In the genomic region with DNA sequence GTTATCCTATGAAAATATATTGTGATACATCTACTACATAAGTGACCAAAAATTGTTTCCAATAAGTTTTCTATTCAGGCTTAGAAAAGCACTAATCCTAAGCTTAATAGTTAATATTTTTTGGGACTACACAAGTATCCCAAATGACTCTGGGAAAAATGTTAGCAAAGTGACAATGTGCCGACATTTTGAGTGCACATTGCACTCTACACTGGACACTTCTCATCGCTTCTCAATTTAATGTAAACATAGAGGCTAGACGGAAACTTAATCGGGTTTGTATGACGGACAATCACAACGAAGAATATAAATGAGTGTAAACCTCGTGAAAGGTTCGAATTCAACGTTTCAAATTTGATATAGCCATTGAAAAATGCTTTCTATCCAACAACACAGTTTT, we compare ENCODE assay signal across 5 worm cellular contexts.
TF ChIP-seq lines count a peak whose summit lies in the region.

No protein-coding gene starts in this region.

TF ChIP-seq in whole organism, L1 larva, 84 proteins besides CTCF, POLR2A, EP300 and RAD21 (continued from another document and continues in another):
- TF ChIP-seq irx-1 (tag; optimal IDR thresholded peaks at IDR 0.05; lab: Kevin White, UChicago) (no peak), tlp-1 (tag; optimal IDR thresholded peaks at IDR 0.05; lab: Kevin White, UChicago) (no peak), fkh-8 (tag; optimal IDR thresholded peaks at IDR 0.05; lab: Kevin White, UChicago) (no peak), unc-130 (tag; optimal IDR thresholded peaks at IDR 0.05; lab: Kevin White, UChicago) (no peak), nhr-85 (tag; lab: Kevin White, UChicago) (no peak), nhr-76 (tag; optimal IDR thresholded peaks at IDR 0.05; lab: Kevin White, UChicago) (no peak), hpl-2 (GFP tag; optimal IDR thresholded peaks at IDR 0.05; lab: Kevin White, UChicago) (no peak), blmp-1 (tag; optimal IDR thresholded peaks at IDR 0.05; lab: Kevin White, UChicago) (no peak), C34B4.2 (tag; optimal IDR thresholded peaks at IDR 0.05; lab: Kevin White, UChicago) (no peak), nhr-84 (tag; optimal IDR thresholded peaks at IDR 0.05; lab: Kevin White, UChicago) (no peak), ceh-90 (tag; optimal IDR thresholded peaks at IDR 0.05; lab: Kevin White, UChicago) (no peak), sptf-1 (tag; optimal IDR thresholded peaks at IDR 0.05; lab: Kevin White, UChicago) (no peak), ztf-4 (tag; optimal IDR thresholded peaks at IDR 0.05; lab: Kevin White, UChicago) (peak; percentile 78), unc-86 (tag; optimal IDR thresholded peaks at IDR 0.05; lab: Kevin White, UChicago) (no peak), lir-3 (tag; optimal IDR thresholded peaks at IDR 0.05; lab: Kevin White, UChicago; ENCODE audit: poor library complexity) (peak; percentile 2), unc-98 (GFP tag; IDR thresholded peaks at IDR 0.05; lab: Robert Waterston, UW) (no peak), nhr-11 (tag; optimal IDR thresholded peaks at IDR 0.05; lab: Kevin White, UChicago) (no peak), nhr-71 (tag; optimal IDR thresholded peaks at IDR 0.05; lab: Kevin White, UChicago) (peak; percentile 62), unc-62 (GFP tag; optimal IDR thresholded peaks at IDR 0.05; lab: Kevin White, UChicago) (no peak), swsn-7 (tag; optimal IDR thresholded peaks at IDR 0.05; lab: Kevin White, UChicago) (peak; percentile 1), mep-1 (tag; optimal IDR thresholded peaks at IDR 0.05; lab: Kevin White, UChicago) (no peak), nhr-77 (tag; optimal IDR thresholded peaks at IDR 0.05; lab: Kevin White, UChicago) (no peak), pag-3 (tag; optimal IDR thresholded peaks at IDR 0.05; lab: Kevin White, UChicago; ENCODE audit: borderline replicate concordance, insufficient read depth) (no peak), vab-15 (tag; optimal IDR thresholded peaks at IDR 0.05; lab: Kevin White, UChicago) (no peak), sup-37 (GFP tag; optimal IDR thresholded peaks at IDR 0.05; lab: Kevin White, UChicago) (no peak), mab-9 (GFP tag; IDR thresholded peaks at IDR 0.05; lab: Robert Waterston, UW) (no peak)

TF ChIP-seq in whole organism, L2 larva, 48 proteins besides CTCF, POLR2A, EP300 and RAD21 (continued from another document and continues in another):
- peak; percentile 61 for TF ChIP-seq nhr-25 (tag; optimal IDR thresholded peaks at IDR 0.05; lab: Kevin White, UChicago)
- TF ChIP-seq egl-27 (tag; optimal IDR thresholded peaks at IDR 0.05; lab: Kevin White, UChicago), result peak; percentile 15
- TF ChIP-seq elt-1 (tag; optimal IDR thresholded peaks at IDR 0.05; lab: Kevin White, UChicago), result no peak
- TF ChIP-seq ama-1 (optimal IDR thresholded peaks at IDR 0.05; lab: Kevin White, UChicago), result peak; percentile 95
- TF ChIP-seq Y55F3AM.14 (GFP tag; optimal IDR thresholded peaks at IDR 0.05; lab: Kevin White, UChicago), result no peak
- TF ChIP-seq sma-9 (GFP tag; optimal IDR thresholded peaks at IDR 0.05; lab: Kevin White, UChicago), result peak; percentile 80
- TF ChIP-seq sma-9 (tag; optimal IDR thresholded peaks at IDR 0.05; lab: Kevin White, UChicago), result no peak
- TF ChIP-seq unc-62 (GFP tag; optimal IDR thresholded peaks at IDR 0.05; lab: Kevin White, UChicago), result no peak
- TF ChIP-seq nhr-129 (tag; optimal IDR thresholded peaks at IDR 0.05; lab: Kevin White, UChicago), result peak; percentile 87
- no peak for TF ChIP-seq lin-11 (tag; optimal IDR thresholded peaks at IDR 0.05; lab: Kevin White, UChicago)
- no peak for TF ChIP-seq ceh-82 (tag; optimal IDR thresholded peaks at IDR 0.05; lab: Kevin White, UChicago)
- TF ChIP-seq F13H6.1 (tag; optimal IDR thresholded peaks at IDR 0.05; lab: Kevin White, UChicago), result peak; percentile 45
- no peak for TF ChIP-seq nhr-10 (tag; optimal IDR thresholded peaks at IDR 0.05; lab: Kevin White, UChicago)
- TF ChIP-seq nhr-237 (tag; optimal IDR thresholded peaks at IDR 0.05; lab: Kevin White, UChicago), result no peak
- TF ChIP-seq mbf-1 (tag; optimal IDR thresholded peaks at IDR 0.05; lab: Kevin White, UChicago), result no peak
- TF ChIP-seq zag-1 (tag; optimal IDR thresholded peaks at IDR 0.05; lab: Kevin White, UChicago), result no peak
- TF ChIP-seq fos-1 (tag; optimal IDR thresholded peaks at IDR 0.05; lab: Kevin White, UChicago), result no peak
- TF ChIP-seq R02D3.7 (tag; optimal IDR thresholded peaks at IDR 0.05; lab: Kevin White, UChicago), result no peak
- TF ChIP-seq crh-2 (tag; optimal IDR thresholded peaks at IDR 0.05; lab: Kevin White, UChicago), result peak; percentile 67
- TF ChIP-seq gmeb-1 (tag; optimal IDR thresholded peaks at IDR 0.05; lab: Kevin White, UChicago), result no peak
- no peak for TF ChIP-seq nhr-12 (tag; optimal IDR thresholded peaks at IDR 0.05; lab: Kevin White, UChicago)
- peak; percentile 23 for TF ChIP-seq blmp-1 (tag; optimal IDR thresholded peaks at IDR 0.05; lab: Kevin White, UChicago; ENCODE audit: insufficient read depth)
- TF ChIP-seq ztf-1 (GFP tag; conservative IDR thresholded peaks at IDR 0.05; lab: Robert Waterston, UW), result no peak
- peak; percentile 74 for TF ChIP-seq lin-13 (GFP tag; optimal IDR thresholded peaks at IDR 0.05; lab: Kevin White, UChicago)
- TF ChIP-seq lin-39 (tag; optimal IDR thresholded peaks at IDR 0.05; lab: Kevin White, UChicago), result no peak
- no peak for TF ChIP-seq ztf-11 (tag; optimal IDR thresholded peaks at IDR 0.05; lab: Kevin White, UChicago)
- TF ChIP-seq aly-2 (tag; optimal IDR thresholded peaks at IDR 0.05; lab: Kevin White, UChicago), result no peak
- TF ChIP-seq peb-1 (tag; optimal IDR thresholded peaks at IDR 0.05; lab: Kevin White, UChicago), result no peak

TF ChIP-seq in whole organism, L4 larva, 104 proteins besides CTCF, POLR2A, EP300 and RAD21 (continued from another document and continues in another):
- no peak for TF ChIP-seq Y75B8A.6 (GFP tag; IDR thresholded peaks at IDR 0.05; lab: Robert Waterston, UW)
- TF ChIP-seq egl-43 (GFP tag; IDR thresholded peaks at IDR 0.05; lab: Robert Waterston, UW), result no peak
- no peak for TF ChIP-seq dmd-9 (GFP tag; IDR thresholded peaks at IDR 0.05; lab: Robert Waterston, UW)
- TF ChIP-seq unc-62 (GFP tag; optimal IDR thresholded peaks at IDR 0.05 in 1 of 2; lab: Kevin White, UChicago), result no peak
- no peak for TF ChIP-seq unc-62 (tag; optimal IDR thresholded peaks at IDR 0.05; lab: Kevin White, UChicago)
- TF ChIP-seq ceh-62 (tag; optimal IDR thresholded peaks at IDR 0.05; lab: Kevin White, UChicago), result no peak
- TF ChIP-seq pha-4 (GFP tag; IDR thresholded peaks at IDR 0.05; lab: Robert Waterston, UW), result no peak
- no peak for TF ChIP-seq pha-4 (tag; optimal IDR thresholded peaks at IDR 0.05; lab: Kevin White, UChicago)
- TF ChIP-seq nhr-11 (tag; optimal IDR thresholded peaks at IDR 0.05; lab: Kevin White, UChicago), result peak; percentile 78
- no peak for TF ChIP-seq pqm-1 (tag; optimal IDR thresholded peaks at IDR 0.05; lab: Kevin White, UChicago)
- TF ChIP-seq attf-4 (tag; optimal IDR thresholded peaks at IDR 0.05; lab: Kevin White, UChicago), result no peak
- no peak for TF ChIP-seq nhr-77 (tag; optimal IDR thresholded peaks at IDR 0.05; lab: Kevin White, UChicago)
- 0 out of 2 replicates have a peak, but pooled peaks have one; percentile 12 for TF ChIP-seq ceh-20 (GFP tag; IDR thresholded peaks at IDR 0.05; lab: Robert Waterston, UW)
- TF ChIP-seq zag-1 (tag; optimal IDR thresholded peaks at IDR 0.05; lab: Kevin White, UChicago), result no peak
- TF ChIP-seq lim-7 (GFP tag; IDR thresholded peaks at IDR 0.05; lab: Robert Waterston, UW), result no peak
- TF ChIP-seq jun-1 (tag; optimal IDR thresholded peaks at IDR 0.05; lab: Kevin White, UChicago), result no peak
- no peak for TF ChIP-seq ZK337.2 (GFP tag; IDR thresholded peaks at IDR 0.05; lab: Robert Waterston, UW)
- TF ChIP-seq ama-1 (optimal IDR thresholded peaks at IDR 0.05; lab: Kevin White, UChicago), result peak; percentile 79
- no peak for TF ChIP-seq R02D3.7 (tag; optimal IDR thresholded peaks at IDR 0.05; lab: Kevin White, UChicago)
- no peak for TF ChIP-seq hmg-1.1 (GFP tag; IDR thresholded peaks at IDR 0.05; lab: Robert Waterston, UW)
- no peak for TF ChIP-seq mdl-1 (tag; optimal IDR thresholded peaks at IDR 0.05; lab: Kevin White, UChicago)
- no peak for TF ChIP-seq mxl-2 (GFP tag; conservative IDR thresholded peaks at IDR 0.05; lab: Robert Waterston, UW)
- no peak for TF ChIP-seq F37D6.2 (tag; optimal IDR thresholded peaks at IDR 0.05; lab: Kevin White, UChicago)
- TF ChIP-seq mes-2 (tag; optimal IDR thresholded peaks at IDR 0.05; lab: Kevin White, UChicago; ENCODE audit: poor library complexity, severe bottlenecking), result peak; percentile 71
- no peak for TF ChIP-seq ctbp-1 (GFP tag; IDR thresholded peaks at IDR 0.05; lab: Robert Waterston, UW)
- no peak for TF ChIP-seq fkh-10 (GFP tag; optimal IDR thresholded peaks at IDR 0.05; lab: Kevin White, UChicago)
- no peak for TF ChIP-seq F10B5.3 (tag; optimal IDR thresholded peaks at IDR 0.05; lab: Kevin White, UChicago)
- TF ChIP-seq hlh-11 (tag; optimal IDR thresholded peaks at IDR 0.05; lab: Kevin White, UChicago), result no peak
- TF ChIP-seq nhr-111 (GFP tag; optimal IDR thresholded peaks at IDR 0.05; lab: Kevin White, UChicago), result no peak

TF ChIP-seq in whole organism, mixed stage, embryonic, 35 proteins besides CTCF, POLR2A, EP300 and RAD21 (continued from another document):
- TF ChIP-seq ceh-43 (GFP tag; optimal IDR thresholded peaks at IDR 0.05; lab: Kevin White, UChicago) (no peak), nhr-76 (tag; optimal IDR thresholded peaks at IDR 0.05; lab: Kevin White, UChicago) (no peak), bed-3 (GFP tag; optimal IDR thresholded peaks at IDR 0.05; lab: Kevin White, UChicago) (no peak), ceh-83 (GFP tag; optimal IDR thresholded peaks at IDR 0.05; lab: Kevin White, UChicago) (no peak), elt-3 (tag; optimal IDR thresholded peaks at IDR 0.05; lab: Kevin White, UChicago) (no peak)

TF ChIP-seq in whole organism, young adult, 124 proteins besides CTCF, POLR2A, EP300 and RAD21 (continued from another document and continues in another):
- TF ChIP-seq snpc-3.4 (tag; optimal IDR thresholded peaks at IDR 0.05; lab: Kevin White, UChicago) (no peak), madf-6 (GFP tag; IDR thresholded peaks at IDR 0.05; lab: Robert Waterston, UW) (no peak), egrh-3 (GFP tag; IDR thresholded peaks at IDR 0.05; lab: Robert Waterston, UW) (no peak), lsl-1 (GFP tag; optimal IDR thresholded peaks at IDR 0.05; lab: Kevin White, UChicago) (no peak), nfyb-1 (GFP tag; IDR thresholded peaks at IDR 0.05; lab: Robert Waterston, UW) (no peak; the same call in 1 of the 2 replicates), mel-28 (tag; optimal IDR thresholded peaks at IDR 0.05; lab: Kevin White, UChicago; ENCODE audit: borderline replicate concordance) (no peak), aptf-2 (GFP tag; conservative IDR thresholded peaks at IDR 0.05; lab: Robert Waterston, UW) (no peak), madf-3 (GFP tag; IDR thresholded peaks at IDR 0.05; lab: Robert Waterston, UW) (peak; percentile 69; the same call in 1 of the 2 replicates), rcor-1 (GFP tag; IDR thresholded peaks at IDR 0.05; lab: Robert Waterston, UW) (no peak), madf-10 (tag; optimal IDR thresholded peaks at IDR 0.05; lab: Kevin White, UChicago) (peak; percentile 19), ama-1 (optimal IDR thresholded peaks at IDR 0.05; lab: Kevin White, UChicago) (peak; percentile 95), ama-1 (GFP tag; optimal IDR thresholded peaks at IDR 0.05; lab: Kevin White, UChicago) (peak in 1 of 2 experiments; percentile 36), B0336.3 (GFP tag; IDR thresholded peaks at IDR 0.05; lab: Robert Waterston, UW) (no peak; the same call in 1 of the 2 replicates), nhr-80 (tag; optimal IDR thresholded peaks at IDR 0.05; lab: Kevin White, UChicago) (peak; percentile 0), sptf-2 (GFP tag; optimal IDR thresholded peaks at IDR 0.05; lab: Kevin White, UChicago) (no peak), him-1 (tag; optimal IDR thresholded peaks at IDR 0.05; lab: Kevin White, UChicago) (no peak), rpc-1 (optimal IDR thresholded peaks at IDR 0.05; lab: Kevin White, UChicago) (no peak), rpc-1 (tag; optimal IDR thresholded peaks at IDR 0.05; lab: Kevin White, UChicago) (no peak), B0019.2 (GFP tag; conservative IDR thresholded peaks at IDR 0.05; lab: Robert Waterston, UW) (no peak), lin-26 (GFP tag; IDR thresholded peaks at IDR 0.05; lab: Robert Waterston, UW) (no peak; the same call in 1 of the 2 replicates), snpc-4 (GFP tag; optimal IDR thresholded peaks at IDR 0.05; lab: Kevin White, UChicago) (no peak), snpc-4 (tag; optimal IDR thresholded peaks at IDR 0.05; lab: Kevin White, UChicago) (peak in 1 of 4 experiments; percentile 37), somi-1 (GFP tag; optimal IDR thresholded peaks at IDR 0.05; lab: Kevin White, UChicago) (peak; percentile 57), let-607 (tag; optimal IDR thresholded peaks at IDR 0.05; lab: Kevin White, UChicago) (no peak), repo-1 (tag; optimal IDR thresholded peaks at IDR 0.05; lab: Kevin White, UChicago) (peak; percentile 80), hsf-1 (GFP tag; IDR thresholded peaks at IDR 0.05; lab: Robert Waterston, UW) (no peak), hlh-12 (tag; optimal IDR thresholded peaks at IDR 0.05; lab: Kevin White, UChicago) (no peak), F10E7.11 (tag; optimal IDR thresholded peaks at IDR 0.05; lab: Kevin White, UChicago) (no peak), C06A6.2 (GFP tag; conservative IDR thresholded peaks at IDR 0.05; lab: Robert Waterston, UW) (peak; percentile 54), zfh-2 (GFP tag; conservative IDR thresholded peaks at IDR 0.05; lab: Robert Waterston, UW) (no peak), aptf-3 (GFP tag; IDR thresholded peaks at IDR 0.05; lab: Robert Waterston, UW) (no peak), F22D6.2 (tag; optimal IDR thresholded peaks at IDR 0.05; lab: Kevin White, UChicago) (no peak), ekl-4 (GFP tag; IDR thresholded peaks at IDR 0.05; lab: Robert Waterston, UW) (no peak), egl-18 (GFP tag; IDR thresholded peaks at IDR 0.05; lab: Robert Waterston, UW) (no peak), ztf-25 (GFP tag; IDR thresholded peaks at IDR 0.05; lab: Robert Waterston, UW) (no peak), Y56A3A.18 (GFP tag; IDR thresholded peaks at IDR 0.05; lab: Robert Waterston, UW) (0 out of 2 replicates have a peak, but pooled peaks have one; percentile 9), D2030.7 (GFP tag; IDR thresholded peaks at IDR 0.05; lab: Robert Waterston, UW) (no peak), nhr-90 (tag; optimal IDR thresholded peaks at IDR 0.05; lab: Kevin White, UChicago) (no peak), sdz-38 (tag; optimal IDR thresholded peaks at IDR 0.05; lab: Kevin White, UChicago) (no peak), lsy-27 (tag; optimal IDR thresholded peaks at IDR 0.05; lab: Kevin White, UChicago; ENCODE audit: borderline replicate concordance, insufficient read depth) (no peak), Y53G8AR.9 (GFP tag; conservative IDR thresholded peaks at IDR 0.05; lab: Robert Waterston, UW) (peak; percentile 49; the same call in 1 of the 2 replicates), tbx-9 (tag; optimal IDR thresholded peaks at IDR 0.05; lab: Kevin White, UChicago; ENCODE audit: borderline replicate concordance) (no peak), F52B5.7 (tag; optimal IDR thresholded peaks at IDR 0.05; lab: Kevin White, UChicago) (no peak), ceh-27 (GFP tag; optimal IDR thresholded peaks at IDR 0.05; lab: Kevin White, UChicago) (no peak), nhr-27 (tag; optimal IDR thresholded peaks at IDR 0.05; lab: Kevin White, UChicago) (no peak), rec-8 (tag; optimal IDR thresholded peaks at IDR 0.05; lab: Kevin White, UChicago) (no peak), mcd-1 (GFP tag; IDR thresholded peaks at IDR 0.05; lab: Robert Waterston, UW) (no peak; the same call in 1 of the 2 replicates), T26A5.8 (tag; optimal IDR thresholded peaks at IDR 0.05; lab: Kevin White, UChicago) (no peak), dpl-1 (GFP tag; optimal IDR thresholded peaks at IDR 0.05; lab: Kevin White, UChicago) (no peak), mxl-1 (tag; optimal IDR thresholded peaks at IDR 0.05; lab: Kevin White, UChicago) (no peak), hmg-20 (GFP tag; IDR thresholded peaks at IDR 0.05; lab: Robert Waterston, UW) (no peak), athp-1 (tag; optimal IDR thresholded peaks at IDR 0.05; lab: Kevin White, UChicago) (no peak), ZK185.1 (tag; optimal IDR thresholded peaks at IDR 0.05; lab: Kevin White, UChicago; ENCODE audit: poor library complexity, severe bottlenecking) (peak; percentile 64), ceh-58 (GFP tag; IDR thresholded peaks at IDR 0.05; lab: Robert Waterston, UW) (no peak)
